Worm (Caenorhabditis elegans) whole organism, L4 larva: ENCODE data around the gene tmem-145.

Experiments used
- F26F4.8 ChIP-seq: fragments of 200-800 bp; sonication (Bioruptor generic); conservative IDR thresholded peaks from 2 replicates; pipeline ENCODE4 v1.3.6; 2022; ENCODE audit warnings: missing genetic modification characterization, missing compliant biosample characterization
- T20F7.1 ChIP-seq: fragments of 200-800 bp; sonication (Bioruptor generic); optimal IDR thresholded peaks from 2 replicates; lab custom pipeline; 2018; ENCODE audit warnings: mild to moderate bottlenecking, missing genetic modification characterization, missing compliant biosample characterization
- Y48G9A.11 ChIP-seq: fragments of 200-800 bp; sonication (Bioruptor generic); IDR thresholded peaks from 2 replicates; pipeline ENCODE4 v1.3.6; 2022; ENCODE audit warnings: missing genetic modification reagents, missing genetic modification characterization, missing compliant biosample characterization
- ZK546.5 ChIP-seq, 2 experiments: sonication (generic microtip); optimal IDR thresholded peaks; 2 replicates each; lab custom pipeline; 2017; ENCODE audit warnings: missing biosample characterization in 2 of 2, missing genetic modification characterization in 2 of 2
- aha-1 ChIP-seq: fragments of 150-350 bp; peaks from one replicate; lab custom pipeline; 2014; ENCODE audit warnings: missing biosample characterization, missing genetic modification characterization
- ama-1 ChIP-seq: fragments of 150-350 bp; optimal IDR thresholded peaks from 2 replicates; lab custom pipeline; 2014; ENCODE audit warnings: inconsistent platforms, mixed read lengths
- ceh-20 ChIP-seq: fragments of 200-800 bp; sonication (Bioruptor generic); IDR thresholded peaks from 2 replicates; pipeline ENCODE4 v1.3.6; 2022; ENCODE audit warnings: missing genetic modification reagents, missing genetic modification characterization, missing compliant biosample characterization
- cey-2 ChIP-seq: sonication (generic microtip); optimal IDR thresholded peaks from 3 replicates; lab custom pipeline; 2017; ENCODE audit warnings: missing genetic modification characterization, mild to moderate bottlenecking, missing compliant biosample characterization, antibody characterized with exemption, borderline replicate concordance; ENCODE audit not compliant: insufficient read depth
- daf-19 ChIP-seq: fragments of 200-800 bp; sonication (Bioruptor generic); conservative IDR thresholded peaks from 2 replicates; pipeline ENCODE4 v1.3.6; 2022; ENCODE audit warnings: missing genetic modification characterization, missing compliant biosample characterization
- egl-27 ChIP-seq: sonication (generic microtip); optimal IDR thresholded peaks from 3 replicates; lab custom pipeline; 2017; ENCODE audit warnings: missing biosample characterization, missing genetic modification reagents, missing genetic modification characterization
- gei-8 ChIP-seq: fragments of 200-800 bp; sonication (Bioruptor generic); optimal IDR thresholded peaks from 2 replicates; lab custom pipeline; 2018; ENCODE audit warnings: mild to moderate bottlenecking, missing genetic modification characterization, missing compliant biosample characterization
- hif-1 ChIP-seq, 2 experiments: sonication (generic microtip); optimal IDR thresholded peaks; 2 replicates each; lab custom pipeline; 2016 to 2017; ENCODE audit warnings: missing compliant biosample characterization in 2 of 2, missing genetic modification characterization in 2 of 2, missing genetic modification reagents in 2 of 2, missing genotype in 2 of 2, mild to moderate bottlenecking in 1 of 2
- lim-7 ChIP-seq: fragments of 200-800 bp; sonication (Bioruptor generic); IDR thresholded peaks from 2 replicates; pipeline ENCODE4 v1.3.6; 2022; ENCODE audit warnings: missing genetic modification characterization, missing compliant biosample characterization
- lin-15B ChIP-seq: fragments of 150-350 bp; sonication (generic microtip); optimal IDR thresholded peaks from 3 replicates; lab custom pipeline; 2014; ENCODE audit warnings: missing biosample characterization, missing genetic modification characterization
- lin-29 ChIP-seq: fragments of 200-800 bp; sonication (Bioruptor generic); IDR thresholded peaks from 2 replicates; pipeline ENCODE4 v1.3.6; 2022; ENCODE audit warnings: missing genetic modification reagents, missing genetic modification characterization, missing compliant biosample characterization
- madf-9 ChIP-seq: fragments of 200-800 bp; sonication (Bioruptor generic); conservative IDR thresholded peaks from 2 replicates; pipeline ENCODE4 v1.3.6; 2022; ENCODE audit warnings: missing genetic modification reagents, missing genetic modification characterization, missing compliant biosample characterization
- mxl-3 ChIP-seq: fragments of 200-800 bp; sonication (Bioruptor generic); optimal IDR thresholded peaks from 2 replicates; lab custom pipeline; 2018; ENCODE audit warnings: mild to moderate bottlenecking, missing genetic modification characterization, missing compliant biosample characterization
- nhr-11 ChIP-seq: fragments of 150-350 bp; optimal IDR thresholded peaks from 2 replicates; lab custom pipeline; 2014; ENCODE audit warnings: missing biosample characterization, missing genetic modification characterization
- nhr-28 ChIP-seq: fragments of 150-350 bp; optimal IDR thresholded peaks from 2 replicates; lab custom pipeline; 2014; ENCODE audit warnings: missing biosample characterization, missing genetic modification characterization
- php-3 ChIP-seq: fragments of 200-800 bp; sonication (Bioruptor generic); IDR thresholded peaks from 2 replicates; pipeline ENCODE4 v1.3.6; 2022; ENCODE audit warnings: missing genetic modification reagents, missing genetic modification characterization, missing compliant biosample characterization
- pqm-1 ChIP-seq: sonication (generic microtip); optimal IDR thresholded peaks from 2 replicates; lab custom pipeline; 2017; ENCODE audit warnings: missing biosample characterization, missing genetic modification characterization
- sdz-12 ChIP-seq: fragments of 200-800 bp; sonication (Bioruptor generic); optimal IDR thresholded peaks from 2 replicates; lab custom pipeline; 2018; ENCODE audit warnings: mild to moderate bottlenecking, missing genetic modification characterization, missing compliant biosample characterization
- skn-1 ChIP-seq: fragments of 150-350 bp; optimal IDR thresholded peaks from 2 replicates; lab custom pipeline; 2014; ENCODE audit warnings: missing biosample characterization, missing genetic modification characterization
- unc-39 ChIP-seq: sonication (generic microtip); optimal IDR thresholded peaks from 2 replicates; lab custom pipeline; 2017; ENCODE audit warnings: missing biosample characterization, missing genetic modification characterization
- unc-62 ChIP-seq, 3 experiments: fragments of 150-350 bp in 1 of 3; sonication (generic microtip); optimal IDR thresholded peaks in 2 of 3; peaks in 1 of 3; 1 replicate in 1 of 3; 2 replicates in 2 of 3; lab custom pipeline; 2014 to 2017; ENCODE audit warnings: missing biosample characterization in 3 of 3, missing genetic modification characterization in 3 of 3, missing genetic modification reagents in 3 of 3, missing genotype in 1 of 3
- zfp-3 ChIP-seq: fragments of 200-800 bp; sonication (Bioruptor generic); conservative IDR thresholded peaks from 2 replicates; pipeline ENCODE4 v1.3.6; 2022; ENCODE audit warnings: missing genetic modification reagents, missing genetic modification characterization, missing compliant biosample characterization
- zip-11 ChIP-seq: fragments of 200-800 bp; sonication (Bioruptor generic); IDR thresholded peaks from 2 replicates; pipeline ENCODE4 v1.3.6; 2022; ENCODE audit warnings: missing genetic modification characterization, missing compliant biosample characterization

Gene tmem-145

DNA sequence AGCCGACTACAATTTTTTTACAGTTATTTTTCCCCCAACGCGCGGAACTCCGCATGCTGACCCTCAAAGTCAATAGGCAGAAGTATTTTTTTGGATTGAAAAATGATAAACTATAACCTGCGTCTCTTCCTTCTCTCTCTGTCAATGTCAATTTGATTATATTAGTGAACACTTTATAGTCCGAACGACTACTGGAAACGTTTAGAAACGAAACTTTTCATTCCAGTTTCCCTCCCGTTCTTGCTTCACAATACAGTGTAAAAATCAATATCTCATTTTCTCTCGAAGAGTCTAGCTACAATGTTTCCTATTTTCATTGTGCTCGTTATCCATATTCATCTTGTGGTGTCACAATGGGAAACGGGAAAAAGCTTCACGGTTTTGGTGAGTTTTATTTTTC, 5.4 kb downstream of the tmem-145 start, which contains the start of gene lgc-24:
Gene lgc-24, plus strand, starts transcription at position 301 of the 400 bp plus-strand sequence.
- peak in 1 of 2 experiments; percentile 67 for TF ChIP-seq unc-62 (GFP tag; optimal IDR thresholded peaks at IDR 0.05 in 1 of 2; lab: Kevin White, UChicago)
- no peak for TF ChIP-seq unc-62 (tag; optimal IDR thresholded peaks at IDR 0.05; lab: Kevin White, UChicago)
- no peak for TF ChIP-seq madf-9 (GFP tag; lab: Robert Waterston, UW)

DNA sequence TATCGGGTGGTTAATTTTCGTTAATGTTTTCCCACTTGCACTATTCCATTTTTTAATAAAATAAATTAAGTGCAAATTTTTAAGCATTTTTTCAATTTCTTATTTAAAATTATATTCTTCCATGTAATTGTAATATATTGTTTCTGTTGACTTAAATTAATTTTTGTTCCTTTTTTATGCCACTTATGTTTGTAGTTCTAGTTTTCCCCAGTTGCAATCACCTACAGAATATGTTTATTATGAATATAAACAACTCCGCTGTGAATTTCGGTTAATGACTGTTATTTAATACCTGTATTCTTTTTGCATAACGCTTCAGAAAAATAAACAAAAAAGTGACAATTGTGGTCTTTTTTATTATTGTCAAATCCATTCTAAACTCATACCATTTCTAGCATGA, 8.8 kb downstream of the tmem-145 start, which contains the start of gene lgc-23:
Gene lgc-23, plus strand, starts transcription at position 301 of the 400 bp plus-strand sequence.
- no peak for TF ChIP-seq lin-15B (tag; lab: Kevin White, UChicago)
- TF ChIP-seq sdz-12 (GFP tag; lab: Kevin White, UChicago), result no peak
- no peak for TF ChIP-seq zip-11 (GFP tag; lab: Robert Waterston, UW)
- no peak for TF ChIP-seq F26F4.8
- TF ChIP-seq hif-1 (tag; optimal IDR thresholded peaks at IDR 0.05; lab: Kevin White, UChicago), result no peak
- no peak for TF ChIP-seq mxl-3 (GFP tag; lab: Kevin White, UChicago)
- TF ChIP-seq gei-8 (GFP tag; lab: Kevin White, UChicago), result no peak
- TF ChIP-seq lin-29 (GFP tag; lab: Robert Waterston, UW), result no peak

DNA sequence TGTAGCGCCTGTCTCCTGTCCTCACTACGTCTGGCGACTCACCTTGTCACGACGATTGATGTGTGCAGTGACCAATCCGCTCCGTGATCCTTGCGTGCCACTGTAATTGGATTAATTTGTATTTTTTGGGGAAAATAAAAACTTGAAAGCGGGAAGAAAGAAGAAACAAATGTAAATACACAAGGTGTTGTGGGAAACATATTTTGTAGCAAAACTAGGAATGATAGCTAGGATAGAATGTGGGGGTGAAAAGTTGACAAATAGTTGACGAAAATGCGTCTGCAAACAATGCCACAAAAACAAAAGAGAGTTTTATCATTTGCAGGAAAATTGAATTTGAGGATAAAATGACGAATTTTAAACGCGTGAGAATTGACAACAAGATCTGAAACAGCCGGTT, 16.7 kb downstream of the tmem-145 start, which contains the start of gene B0198.3:
Gene B0198.3, minus strand, starts transcription at position 101 of the 400 bp plus-strand sequence.
- TF ChIP-seq lim-7 (GFP tag; lab: Robert Waterston, UW), result no peak
- peak; percentile 16 for TF ChIP-seq aha-1 (tag; lab: Kevin White, UChicago)
- TF ChIP-seq pqm-1 (tag; lab: Kevin White, UChicago), result no peak
- no peak for TF ChIP-seq ZK546.5 (tag; optimal IDR thresholded peaks at IDR 0.05; lab: Kevin White, UChicago)
- no peak for TF ChIP-seq unc-39

DNA sequence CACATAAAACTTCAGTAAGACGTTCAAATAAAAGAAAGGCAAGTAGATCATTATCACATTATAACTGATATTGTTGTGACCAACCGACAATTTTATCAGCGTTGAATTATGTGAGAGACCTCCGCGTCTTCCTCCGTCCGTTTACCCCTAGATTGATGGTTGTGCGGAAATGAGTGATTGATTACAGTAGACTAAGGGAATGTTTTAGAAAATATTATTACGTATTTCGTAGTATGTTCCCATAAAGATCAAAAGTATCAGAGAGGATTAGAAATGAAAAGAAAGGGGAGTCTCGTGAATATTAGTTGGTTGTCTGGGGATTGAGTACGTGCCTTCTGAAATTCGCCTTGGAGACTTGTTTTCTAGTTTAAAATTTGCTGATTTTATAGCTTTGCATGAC, 34.9 kb downstream of the tmem-145 start:
- TF ChIP-seq nhr-28 (tag; lab: Kevin White, UChicago), result peak; percentile 18
- TF ChIP-seq ama-1 (lab: Kevin White, UChicago), result no peak

DNA sequence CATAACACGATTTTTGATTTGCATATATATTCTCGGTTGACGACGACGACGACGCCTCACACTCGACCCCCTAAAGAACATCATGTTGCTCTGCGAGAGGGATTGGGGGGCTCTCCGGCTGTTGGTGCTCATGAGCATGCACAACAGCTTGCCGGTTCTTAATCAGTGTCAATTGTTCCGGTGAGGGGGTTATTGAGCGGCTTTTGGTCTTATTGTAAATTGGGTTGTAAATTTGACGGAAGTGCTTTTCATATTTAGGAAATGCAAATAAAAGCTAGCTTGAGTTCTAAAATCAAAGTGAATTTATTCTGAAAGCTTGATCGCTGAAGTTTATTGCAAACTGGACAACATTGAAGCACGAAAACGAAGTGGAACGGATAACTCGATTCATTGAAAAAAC, 35.7 kb downstream of the tmem-145 start:
- TF ChIP-seq zfp-3 (GFP tag; lab: Robert Waterston, UW) (no peak), ZK546.5 (tag; optimal IDR thresholded peaks at IDR 0.05; lab: Kevin White, UChicago) (no peak), egl-27 (tag; lab: Kevin White, UChicago) (no peak), skn-1 (tag; lab: Kevin White, UChicago) (no peak)

DNA sequence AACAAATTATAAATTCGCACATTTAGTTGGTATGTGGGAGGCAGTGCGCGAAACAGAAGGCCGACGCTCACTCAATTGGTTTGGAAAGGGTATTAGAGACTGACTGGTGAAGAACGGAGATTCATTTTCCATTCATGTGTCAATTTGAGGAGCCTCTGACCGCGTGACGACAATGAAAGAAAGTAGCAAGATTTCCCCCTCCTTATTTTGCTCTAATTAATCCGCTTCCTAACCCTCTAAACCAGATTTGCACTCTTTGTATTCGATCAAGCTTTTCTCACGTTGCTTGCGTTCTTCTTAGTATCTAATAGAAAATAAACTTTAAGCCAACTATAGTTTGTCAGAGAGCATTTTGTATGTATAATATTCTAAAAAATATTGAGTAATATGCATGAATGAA, 37.5 kb downstream of the tmem-145 start:
- TF ChIP-seq T20F7.1 (GFP tag; lab: Kevin White, UChicago) (no peak), ceh-20 (GFP tag; lab: Robert Waterston, UW) (no peak)
- TF ChIP-seq, all 104 proteins: peak for 0

DNA sequence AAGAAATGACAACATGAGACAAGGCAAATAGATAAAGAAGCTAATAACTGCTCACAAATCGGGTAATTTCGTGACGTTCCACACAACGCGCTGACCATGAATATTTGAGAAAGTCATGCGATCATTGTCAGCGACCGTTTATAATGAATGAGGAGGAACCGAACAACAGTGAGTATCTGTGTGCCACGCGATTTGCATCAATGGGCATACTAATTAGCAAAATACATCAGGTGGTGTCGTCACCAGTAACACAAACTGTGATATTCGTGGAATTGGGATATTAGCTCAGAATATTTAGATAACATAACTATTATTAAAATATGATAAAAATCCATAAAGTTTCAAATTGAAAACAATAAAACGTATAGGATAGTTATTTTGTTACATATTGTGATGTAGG, 39.0 kb downstream of the tmem-145 start:
- TF ChIP-seq php-3 (no peak), daf-19 (no peak), cey-2 (tag; lab: Kevin White, UChicago) (no peak), Y48G9A.11 (GFP tag; lab: Robert Waterston, UW) (no peak)
- TF ChIP-seq, all 104 proteins: peak for 0

DNA sequence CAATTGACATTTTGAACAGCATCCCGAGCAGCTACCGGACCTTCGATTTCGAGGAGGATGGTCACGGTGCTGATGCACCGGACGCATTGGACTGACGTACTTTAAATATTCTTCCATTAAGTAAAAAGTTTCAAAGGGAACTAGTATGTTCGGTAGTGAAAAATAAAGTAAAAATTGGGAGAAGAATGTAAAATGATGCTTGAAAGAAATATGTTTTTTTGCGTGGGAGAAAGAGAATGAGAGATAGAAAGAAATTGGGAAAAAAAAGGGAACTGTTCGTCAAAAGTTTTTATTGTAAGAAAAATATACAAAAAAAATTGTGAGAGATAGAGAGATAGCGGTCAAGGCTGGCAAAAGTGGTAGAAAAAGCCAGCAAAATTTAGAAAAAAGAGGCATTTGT, 39.7 kb downstream of the tmem-145 start, which contains the start of gene tsp-20:
Gene tsp-20, minus strand, starts transcription at position 101 of the 400 bp plus-strand sequence.
- TF ChIP-seq nhr-11, result no peak
